Worm (Caenorhabditis elegans): Measurements from ENCODE around the gene C45G9.2.

DNA sequence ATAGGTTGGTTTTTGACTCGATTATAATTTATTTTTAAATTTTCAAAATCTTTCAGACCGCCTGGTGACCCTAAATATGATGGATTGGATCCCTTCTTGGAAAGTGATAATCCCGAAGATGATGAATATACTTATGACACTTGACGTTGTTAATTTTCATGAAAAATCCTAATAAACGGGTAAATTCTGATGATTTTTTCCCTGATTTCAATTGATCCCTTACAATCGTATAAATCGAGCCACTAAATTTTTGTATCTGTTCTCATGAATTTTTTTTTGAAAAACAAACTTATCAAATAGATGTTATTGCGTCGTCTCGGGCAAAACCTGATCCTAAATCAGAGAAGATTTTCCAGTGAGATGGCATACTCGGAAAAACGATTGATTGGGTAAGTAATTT is 45.9 kb upstream of the C45G9.2 start, which contains the start of gene R144.13:
- no peak for TF ChIP-seq dpl-1 (GFP tag; optimal IDR thresholded peaks at IDR 0.05)
- TF ChIP-seq hrde-1 (tag; optimal IDR thresholded peaks at IDR 0.05; ENCODE audit: borderline replicate concordance): no peak
- TF ChIP-seq mcd-1 (GFP tag; IDR thresholded peaks at IDR 0.05): no peak
- TF ChIP-seq sdz-38 (tag; optimal IDR thresholded peaks at IDR 0.05): no peak
- TF ChIP-seq unc-62 (GFP tag; optimal IDR thresholded peaks at IDR 0.05): no peak
- no peak for TF ChIP-seq lin-35 (GFP tag; optimal IDR thresholded peaks at IDR 0.05)
- TF ChIP-seq pha-4 (tag; optimal IDR thresholded peaks at IDR 0.05): no peak
- no peak for TF ChIP-seq C17E4.6 (GFP tag; IDR thresholded peaks at IDR 0.05)
- TF ChIP-seq B0035.1 (tag; optimal IDR thresholded peaks at IDR 0.05): no peak
- TF ChIP-seq rpc-1 (optimal IDR thresholded peaks at IDR 0.05): no peak
- TF ChIP-seq rpc-1 (tag; optimal IDR thresholded peaks at IDR 0.05): no peak
- TF ChIP-seq nhr-27 (tag; optimal IDR thresholded peaks at IDR 0.05): no peak
